Worm (Caenorhabditis elegans) whole organism, L4/young adult: ENCODE data around the gene srx-73.

Experiments
- W03F9.2 ChIP-seq: fragments of 150-350 bp; optimal IDR thresholded peaks from 2 replicates; lab custom pipeline; 2014; ENCODE audit warnings: missing biosample characterization, missing genetic modification characterization
- dao-5 ChIP-seq: sonication (generic microtip); optimal IDR thresholded peaks from 2 replicates; lab custom pipeline; 2016; ENCODE audit warnings: missing genotype, missing genetic modification characterization, moderate library complexity, missing compliant biosample characterization
- him-1 ChIP-seq: sonication (generic microtip); optimal IDR thresholded peaks from 2 replicates; lab custom pipeline; 2016; ENCODE audit warnings: missing genotype, missing genetic modification reagents, missing genetic modification characterization, missing compliant biosample characterization

The srx-73 gene

ce11 chrV:4684137-4684536 lies 18.6 kb upstream of the srx-73 start:
- TF ChIP-seq W03F9.2 (tag; lab: Kevin White, UChicago) (no peak), dao-5 (tag; lab: Kevin White, UChicago) (no peak), him-1 (tag; lab: Kevin White, UChicago) (no peak)

DNA sequence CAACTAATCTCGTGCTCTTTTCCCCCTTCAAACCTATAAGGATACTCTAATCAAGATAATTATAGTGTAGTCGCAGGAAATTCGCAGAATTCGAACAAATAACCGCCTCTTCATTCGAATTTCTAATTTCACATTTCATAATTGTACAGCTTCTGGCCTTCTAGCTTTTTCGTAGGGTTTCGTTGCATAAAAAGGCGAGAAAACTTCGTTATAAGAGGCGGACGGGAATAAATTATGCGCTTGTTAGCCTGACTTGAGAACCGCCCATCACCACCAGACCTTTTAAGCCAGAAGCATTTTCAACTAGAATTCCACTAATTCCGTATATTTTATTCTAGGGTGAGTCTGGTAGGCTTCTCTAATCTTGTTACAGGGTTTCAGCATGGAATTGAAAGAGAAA lies 16.1 kb upstream of the srx-73 start, which contains the start of gene K03B4.4:
Gene K03B4.4, plus strand, starts transcription at position 301 of the 400 bp plus-strand sequence.
- TF ChIP-seq him-1 (tag; lab: Kevin White, UChicago) (no peak), W03F9.2 (tag; lab: Kevin White, UChicago) (no peak), dao-5 (tag; lab: Kevin White, UChicago) (no peak)

- no peak for TF ChIP-seq W03F9.2 (tag; lab: Kevin White, UChicago)
- no peak for TF ChIP-seq him-1 (tag; lab: Kevin White, UChicago)
- no peak for TF ChIP-seq dao-5 (tag; lab: Kevin White, UChicago)
These were observed 11.3 kb upstream of the srx-73 start for ce11 chrV:4676812-4677211.

DNA sequence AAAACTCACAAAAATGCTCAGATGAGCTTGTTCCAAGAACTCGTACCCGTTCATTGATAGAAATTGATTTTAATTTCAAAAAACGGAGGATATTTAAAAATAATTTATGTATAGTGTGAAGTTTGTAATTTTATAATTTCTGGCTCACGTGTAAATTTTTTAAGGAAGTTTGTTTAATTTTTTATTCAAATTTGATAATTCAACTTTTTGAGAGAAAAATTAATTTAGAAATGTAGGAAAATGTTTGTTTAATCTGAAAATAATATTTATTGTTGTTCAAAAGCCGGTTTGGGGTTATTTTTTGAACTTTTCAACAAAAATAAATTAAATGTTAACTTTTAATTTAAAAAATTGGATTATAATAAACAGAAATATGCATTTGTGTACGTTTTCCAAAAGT lies 10.5 kb upstream of the srx-73 start, which contains the start of gene K03B4.6:
Gene K03B4.6, minus strand, starts transcription at position 101 of the 400 bp plus-strand sequence.
- TF ChIP-seq dao-5 (tag; lab: Kevin White, UChicago) (no peak), him-1 (tag; lab: Kevin White, UChicago) (no peak), W03F9.2 (tag; lab: Kevin White, UChicago) (no peak)

ce11 chrV:4674506-4674905 lies 9.0 kb upstream of the srx-73 start, which contains the start of gene K03B4.8:
Gene K03B4.8 (minus strand): TSS chrV:4674606.
- no peak for TF ChIP-seq W03F9.2 (tag; lab: Kevin White, UChicago)

- no peak for TF ChIP-seq dao-5 (tag; lab: Kevin White, UChicago)
- TF ChIP-seq W03F9.2 (tag; lab: Kevin White, UChicago) = no peak
- no peak for TF ChIP-seq him-1 (tag; lab: Kevin White, UChicago)
These were observed 6.9 kb upstream of the srx-73 start, which contains the start of gene K03B4.9 for ce11 chrV:4672487-4672886. Gene K03B4.9 (minus strand): TSS chrV:4672587.

DNA sequence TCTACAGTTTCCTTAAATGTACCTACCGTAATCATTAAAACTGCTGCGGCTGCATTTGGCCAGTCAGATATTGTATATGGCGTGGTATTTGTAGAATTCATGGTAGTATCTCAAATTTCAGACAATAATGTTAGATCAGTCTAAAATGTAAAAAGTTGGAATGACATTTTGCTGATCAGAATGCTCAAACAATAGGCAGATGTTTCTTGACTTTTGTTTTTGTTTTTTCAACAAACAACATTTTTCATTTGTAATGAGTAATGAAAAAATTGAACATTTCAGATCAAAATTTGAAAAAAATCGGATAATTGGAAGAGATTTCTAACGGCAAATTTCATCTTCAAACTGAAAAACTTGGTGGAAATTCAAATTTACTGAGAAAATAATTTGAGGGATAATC lies 3.1 kb upstream of the srx-73 start, which contains the start of gene srx-77:
Gene srx-77, minus strand, starts transcription at position 101 of the 400 bp plus-strand sequence.
- TF ChIP-seq him-1 (tag; lab: Kevin White, UChicago) (no peak), dao-5 (tag; lab: Kevin White, UChicago) (no peak), W03F9.2 (tag; lab: Kevin White, UChicago) (no peak)

- TF ChIP-seq W03F9.2 (tag; lab: Kevin White, UChicago) = no peak
- TF ChIP-seq dao-5 (tag; lab: Kevin White, UChicago) = no peak
These were observed 1.5 kb upstream of the srx-73 start for ce11 chrV:4667062-4667461.

- TF ChIP-seq W03F9.2 (tag; lab: Kevin White, UChicago) = no peak
- no peak for TF ChIP-seq him-1 (tag; lab: Kevin White, UChicago)
- no peak for TF ChIP-seq dao-5 (tag; lab: Kevin White, UChicago)
These were observed 3.2 kb downstream of the srx-73 start, which contains the start of gene srx-74 for ce11 chrV:4662400-4662799. Gene srx-74 (minus strand): TSS chrV:4662500.

- TF ChIP-seq him-1 (tag; lab: Kevin White, UChicago) = no peak
These were observed 10.4 kb downstream of the srx-73 start, which contains the start of gene F41F3.9 for ce11 chrV:4655175-4655574. Gene F41F3.9 (plus strand): TSS chrV:4655475.

ce11 chrV:4653871-4654605 lies 11.5 kb downstream of the srx-73 start, which contains the start of the genes col-139 and F41F3.1:
Gene col-139 (minus strand): TSS chrV:4653971.
Gene F41F3.1 (plus strand): TSS chrV:4654555.
- no peak for TF ChIP-seq W03F9.2 (tag; lab: Kevin White, UChicago)
- TF ChIP-seq him-1 (tag; lab: Kevin White, UChicago) = no peak
- TF ChIP-seq dao-5 (tag; lab: Kevin White, UChicago) = no peak

DNA sequence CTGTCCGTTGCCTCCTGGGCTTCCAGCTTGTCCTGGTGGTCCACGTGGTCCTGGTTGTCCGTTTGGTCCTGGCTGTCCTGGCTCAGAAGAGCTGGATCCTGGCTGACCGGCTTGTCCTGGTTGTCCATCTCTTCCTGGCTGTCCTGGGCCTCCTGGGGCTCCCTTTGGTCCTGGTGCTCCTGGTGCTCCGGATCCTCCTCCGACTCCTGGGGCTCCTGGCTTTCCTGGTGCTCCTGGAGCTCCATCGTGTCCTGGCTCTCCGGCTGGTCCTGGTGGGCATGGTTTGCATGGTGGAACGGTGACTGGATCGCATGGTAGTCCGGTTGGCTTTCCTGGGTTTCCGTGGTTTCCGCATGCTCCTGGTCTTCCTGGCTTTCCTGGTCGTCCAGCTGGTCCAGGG lies 12.5 kb downstream of the srx-73 start:
- TF ChIP-seq W03F9.2 (tag; lab: Kevin White, UChicago) = no peak
- no peak for TF ChIP-seq him-1 (tag; lab: Kevin White, UChicago)

DNA sequence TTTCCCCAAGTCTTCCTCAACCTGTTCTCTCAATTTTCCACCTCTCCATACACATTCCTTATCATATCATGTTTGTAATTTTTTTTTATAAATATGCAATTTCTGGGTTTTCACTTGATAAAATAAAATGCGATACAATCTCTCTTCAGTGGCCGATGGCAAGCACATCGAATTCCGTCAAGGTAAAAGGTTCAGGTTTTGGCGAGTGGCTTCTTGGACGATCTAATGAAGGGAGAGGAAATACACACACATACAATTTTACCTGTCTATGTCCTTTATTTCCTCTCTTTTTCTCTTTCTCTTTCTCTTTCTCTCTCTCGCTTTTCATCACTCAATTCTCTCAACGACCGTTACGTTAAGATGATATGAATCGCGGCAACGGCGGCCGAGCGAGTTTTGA lies 14.1 kb downstream of the srx-73 start:
- TF ChIP-seq W03F9.2 (tag; lab: Kevin White, UChicago) = no peak
- no peak for TF ChIP-seq him-1 (tag; lab: Kevin White, UChicago)
- TF ChIP-seq dao-5 (tag; lab: Kevin White, UChicago) = no peak
